Worm (Caenorhabditis elegans) whole organism, early embryonic: ENCODE data around the gene Y40C7B.4.

Source experiments
- B0310.2 ChIP-seq: sonication (generic microtip); optimal IDR thresholded peaks from 2 replicates; lab custom pipeline; 2016; ENCODE audit warnings: mild to moderate bottlenecking, missing genetic modification characterization, missing compliant biosample characterization
- F13C5.2 ChIP-seq: sonication (generic microtip); optimal IDR thresholded peaks from 2 replicates; lab custom pipeline; 2017; ENCODE audit warnings: mild to moderate bottlenecking, missing genetic modification characterization, inconsistent platforms, missing compliant biosample characterization
- aly-1 ChIP-seq: sonication (generic microtip); optimal IDR thresholded peaks from 2 replicates; lab custom pipeline; 2016; ENCODE audit warnings: missing genetic modification characterization, missing compliant biosample characterization
- ama-1 ChIP-seq: fragments of 150-350 bp; optimal IDR thresholded peaks from 2 replicates; lab custom pipeline; 2014
- ceh-13 ChIP-seq: fragments of 200-800 bp; sonication (Bioruptor generic); optimal IDR thresholded peaks from 2 replicates; lab custom pipeline; 2018; ENCODE audit warnings: mild to moderate bottlenecking, missing genetic modification characterization, missing compliant biosample characterization
- ceh-36 ChIP-seq: sonication (generic microtip); optimal IDR thresholded peaks from 2 replicates; lab custom pipeline; 2016; ENCODE audit warnings: missing genetic modification characterization, inconsistent platforms, missing compliant biosample characterization
- ets-7 ChIP-seq: sonication (generic microtip); optimal IDR thresholded peaks from 2 replicates; lab custom pipeline; 2016; ENCODE audit warnings: missing genotype, missing genetic modification characterization, missing compliant biosample characterization
- flt-1 ChIP-seq: fragments of 200-800 bp; sonication (Bioruptor generic); IDR thresholded peaks from 2 replicates; pipeline ENCODE4 v1.3.6; 2022; ENCODE audit warnings: missing genetic modification characterization, missing compliant biosample characterization
- hmbx-1 ChIP-seq: sonication (generic microtip); optimal IDR thresholded peaks from 2 replicates; lab custom pipeline; 2016; ENCODE audit warnings: mild to moderate bottlenecking, missing genetic modification characterization, missing compliant biosample characterization
- hmg-4 ChIP-seq: fragments of 200-800 bp; sonication (Bioruptor generic); optimal IDR thresholded peaks from 2 replicates; lab custom pipeline; 2018; ENCODE audit warnings: mild to moderate bottlenecking, missing genetic modification characterization, missing compliant biosample characterization
- hnd-1 ChIP-seq: sonication (generic microtip); optimal IDR thresholded peaks from 2 replicates; lab custom pipeline; 2016; ENCODE audit warnings: missing genetic modification characterization, missing compliant biosample characterization
- pes-1 ChIP-seq: fragments of 200-800 bp; sonication (Bioruptor generic); IDR thresholded peaks from 2 replicates; pipeline ENCODE4 v1.3.6; 2022; ENCODE audit warnings: missing genetic modification reagents, missing genetic modification characterization, missing compliant biosample characterization
- scrt-1 ChIP-seq: fragments of 200-800 bp; sonication (Bioruptor generic); IDR thresholded peaks from 2 replicates; pipeline ENCODE4 v1.3.6; 2022; ENCODE audit warnings: missing genetic modification characterization, missing compliant biosample characterization
- sea-1 ChIP-seq: fragments of 200-800 bp; sonication (Bioruptor generic); conservative IDR thresholded peaks from 2 replicates; pipeline ENCODE4 v1.3.6; 2022; ENCODE audit warnings: missing genetic modification characterization, missing compliant biosample characterization
- tbx-11 ChIP-seq: fragments of 200-800 bp; sonication (Bioruptor generic); IDR thresholded peaks from 2 replicates; pipeline ENCODE4 v1.3.6; 2022; ENCODE audit warnings: missing genetic modification characterization, missing compliant biosample characterization
- tbx-37 ChIP-seq: fragments of 200-800 bp; sonication (Bioruptor generic); conservative IDR thresholded peaks from 2 replicates; pipeline ENCODE4 v1.3.6; 2022; ENCODE audit warnings: missing genetic modification reagents, missing genetic modification characterization, missing compliant biosample characterization
- tra-4 ChIP-seq: sonication (generic microtip); optimal IDR thresholded peaks from 2 replicates; lab custom pipeline; 2017; ENCODE audit warnings: missing genetic modification characterization, missing compliant biosample characterization

Y40C7B.4 gene

ce11 chrX:17247260-17247659, 9.3 kb downstream of the Y40C7B.4 start:
- no peak for TF ChIP-seq ceh-36 (tag; lab: Kevin White, UChicago)
- TF ChIP-seq ets-7 (tag; lab: Kevin White, UChicago): no peak
- TF ChIP-seq flt-1 (GFP tag; lab: Robert Waterston, UW): no peak
- no peak for TF ChIP-seq hmg-4
- TF ChIP-seq B0310.2: no peak
- no peak for TF ChIP-seq ama-1 (lab: Kevin White, UChicago)
- TF ChIP-seq pes-1: no peak
- TF ChIP-seq scrt-1 (GFP tag; lab: Robert Waterston, UW): no peak
- no peak for TF ChIP-seq tra-4 (tag; lab: Kevin White, UChicago)
- no peak for TF ChIP-seq tbx-11 (GFP tag; lab: Robert Waterston, UW)
- no peak for TF ChIP-seq hnd-1 (tag; lab: Kevin White, UChicago)
- TF ChIP-seq sea-1: no peak
- TF ChIP-seq aly-1: no peak

- TF ChIP-seq pes-1: no peak
- no peak for TF ChIP-seq tbx-37 (GFP tag; lab: Robert Waterston, UW)
- no peak for TF ChIP-seq flt-1 (GFP tag; lab: Robert Waterston, UW)
- no peak for TF ChIP-seq ets-7 (tag; lab: Kevin White, UChicago)
- TF ChIP-seq hmg-4: no peak
- no peak for TF ChIP-seq aly-1
- no peak for TF ChIP-seq ama-1 (lab: Kevin White, UChicago)
- TF ChIP-seq tbx-11 (GFP tag; lab: Robert Waterston, UW): no peak
- no peak for TF ChIP-seq sea-1
- TF ChIP-seq hnd-1 (tag; lab: Kevin White, UChicago): no peak
- no peak for TF ChIP-seq ceh-13 (GFP tag; lab: Kevin White, UChicago)
- no peak for TF ChIP-seq B0310.2
- TF ChIP-seq tra-4 (tag; lab: Kevin White, UChicago): no peak
Measured at ce11 chrX:17243053-17243452, 13.5 kb downstream of the Y40C7B.4 start, which contains the start of gene T25G12.13. T25G12.13 (plus strand) TSS chrX:17243353.

ce11 chrX:17237439-17237838, 19.1 kb downstream of the Y40C7B.4 start, which contains the start of gene T25G12.11:
T25G12.11 (minus strand) TSS chrX:17237539.
- TF ChIP-seq ets-7 (tag; lab: Kevin White, UChicago): no peak
- no peak for TF ChIP-seq ceh-36 (tag; lab: Kevin White, UChicago)

DNA sequence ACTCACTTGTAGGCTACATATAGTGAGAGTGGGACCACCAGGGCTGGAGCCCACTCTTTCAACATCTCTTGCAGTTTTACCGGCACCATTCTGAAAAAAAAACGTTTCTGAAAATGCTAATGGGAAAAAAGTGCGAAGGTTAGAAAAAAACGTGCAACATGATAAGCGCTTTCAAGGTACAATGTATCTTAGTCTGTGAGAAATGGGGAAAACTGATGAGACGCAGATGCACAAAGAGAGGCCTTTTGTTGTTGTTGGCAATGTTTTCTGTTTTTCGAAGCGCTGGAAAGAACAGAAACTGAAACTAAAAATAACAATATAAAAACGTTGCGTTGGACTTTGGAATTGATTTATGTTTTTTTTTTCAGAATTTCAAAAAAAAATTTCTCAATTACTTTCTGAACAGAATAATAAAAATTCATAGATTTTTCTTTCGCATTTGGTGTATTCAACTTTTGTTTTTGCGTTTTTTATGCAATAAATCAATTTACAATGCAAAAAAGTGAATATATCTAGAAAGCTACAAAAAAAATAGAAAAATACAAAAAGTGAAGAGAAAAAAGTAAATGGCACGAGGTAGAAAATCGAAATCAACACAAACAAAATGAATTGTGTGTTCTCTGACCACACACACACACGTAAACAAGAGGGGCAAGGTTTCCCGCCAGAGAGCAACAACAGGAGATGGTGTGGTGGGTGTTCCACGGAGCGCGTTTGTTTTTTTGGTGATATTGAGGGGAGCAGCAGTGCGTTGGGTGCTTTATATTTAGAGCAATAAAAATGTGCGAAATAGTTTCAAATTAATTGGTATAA, 20.6 kb downstream of the Y40C7B.4 start, which contains the start of gene dhs-30:
Gene dhs-30, minus strand, starts transcription at position 90 of the 813 bp plus-strand sequence.
- no peak for TF ChIP-seq scrt-1 (GFP tag; lab: Robert Waterston, UW)
- no peak for TF ChIP-seq pes-1
- TF ChIP-seq B0310.2: no peak
- TF ChIP-seq F13C5.2 (tag; lab: Kevin White, UChicago): no peak
- no peak for TF ChIP-seq sea-1
- TF ChIP-seq hmg-4: no peak
- TF ChIP-seq ets-7 (tag; lab: Kevin White, UChicago): no peak
- TF ChIP-seq tbx-11 (GFP tag; lab: Robert Waterston, UW): no peak
- no peak for TF ChIP-seq tbx-37 (GFP tag; lab: Robert Waterston, UW)

- TF ChIP-seq sea-1: no peak
- no peak for TF ChIP-seq tbx-11 (GFP tag; lab: Robert Waterston, UW)
- no peak for TF ChIP-seq ceh-13 (GFP tag; lab: Kevin White, UChicago)
- TF ChIP-seq ama-1 (lab: Kevin White, UChicago): no peak
- no peak for TF ChIP-seq aly-1
- no peak for TF ChIP-seq hnd-1 (tag; lab: Kevin White, UChicago)
- TF ChIP-seq B0310.2: no peak
- TF ChIP-seq flt-1 (GFP tag; lab: Robert Waterston, UW): no peak
- no peak for TF ChIP-seq scrt-1 (GFP tag; lab: Robert Waterston, UW)
- no peak for TF ChIP-seq hmg-4
- no peak for TF ChIP-seq tra-4 (tag; lab: Kevin White, UChicago)
- no peak for TF ChIP-seq ceh-36 (tag; lab: Kevin White, UChicago)
Measured at ce11 chrX:17234988-17235387, 21.6 kb downstream of the Y40C7B.4 start.

ce11 chrX:17231348-17231747, 25.2 kb downstream of the Y40C7B.4 start, which contains the start of gene T25G12.3:
T25G12.3 (plus strand) TSS chrX:17231648.
- no peak for TF ChIP-seq sea-1
- no peak for TF ChIP-seq flt-1 (GFP tag; lab: Robert Waterston, UW)
- no peak for TF ChIP-seq pes-1

DNA sequence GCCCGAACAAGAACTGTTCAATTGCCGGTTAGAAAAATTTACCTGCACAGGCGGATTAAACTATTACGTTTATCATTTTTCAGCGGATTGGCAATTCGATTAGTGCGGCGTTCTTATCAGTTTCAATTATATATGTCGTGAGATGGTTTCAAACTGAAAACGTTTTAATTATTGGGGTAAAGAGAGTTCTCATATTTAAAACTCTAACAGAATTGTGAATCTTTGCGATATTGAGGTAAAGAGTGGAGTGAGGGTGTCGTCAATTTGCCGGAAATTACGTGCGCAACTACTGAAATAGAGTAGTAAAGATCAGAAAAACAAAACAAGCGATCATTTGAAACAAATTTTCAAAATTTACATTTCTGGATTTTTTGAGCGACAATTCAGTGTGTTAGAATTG, 26.5 kb downstream of the Y40C7B.4 start, which contains the start of gene T25G12.6:
Gene T25G12.6, minus strand, starts transcription at position 101 of the 400 bp plus-strand sequence.
- TF ChIP-seq hmg-4 (no peak), ets-7 (tag; lab: Kevin White, UChicago) (no peak), ama-1 (lab: Kevin White, UChicago) (no peak), hnd-1 (tag; lab: Kevin White, UChicago) (no peak), ceh-36 (tag; lab: Kevin White, UChicago) (no peak), ceh-13 (GFP tag; lab: Kevin White, UChicago) (no peak), flt-1 (GFP tag; lab: Robert Waterston, UW) (no peak), B0310.2 (no peak), aly-1 (no peak), sea-1 (no peak), hmbx-1 (no peak), F13C5.2 (tag; lab: Kevin White, UChicago) (no peak)

DNA sequence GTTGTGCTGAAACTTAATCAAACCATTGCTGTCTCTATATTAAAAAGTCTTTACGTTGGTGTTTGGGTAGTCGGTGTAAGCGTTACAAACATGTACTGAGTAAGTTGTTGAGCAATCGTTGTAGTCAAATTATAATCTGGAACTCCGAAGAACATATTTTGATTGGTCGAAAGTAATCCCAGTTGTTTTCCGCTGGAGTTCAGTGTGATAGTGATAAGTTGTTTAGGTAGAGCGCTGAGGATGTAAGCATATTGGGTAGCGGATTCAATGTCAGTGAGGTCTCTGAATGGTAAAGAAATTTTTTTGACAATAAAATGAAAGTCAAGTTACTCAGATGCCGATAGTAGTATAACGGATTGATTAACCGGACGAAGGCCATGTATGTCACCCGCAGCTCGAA, 29.2 kb downstream of the Y40C7B.4 start:
- no peak for TF ChIP-seq ets-7 (tag; lab: Kevin White, UChicago)
- TF ChIP-seq hmbx-1: no peak
- no peak for TF ChIP-seq B0310.2
- no peak for TF ChIP-seq hnd-1 (tag; lab: Kevin White, UChicago)
- no peak for TF ChIP-seq scrt-1 (GFP tag; lab: Robert Waterston, UW)
